Worm (Caenorhabditis elegans): ENCODE results near the gene srh-116.

Gene srh-116

DNA sequence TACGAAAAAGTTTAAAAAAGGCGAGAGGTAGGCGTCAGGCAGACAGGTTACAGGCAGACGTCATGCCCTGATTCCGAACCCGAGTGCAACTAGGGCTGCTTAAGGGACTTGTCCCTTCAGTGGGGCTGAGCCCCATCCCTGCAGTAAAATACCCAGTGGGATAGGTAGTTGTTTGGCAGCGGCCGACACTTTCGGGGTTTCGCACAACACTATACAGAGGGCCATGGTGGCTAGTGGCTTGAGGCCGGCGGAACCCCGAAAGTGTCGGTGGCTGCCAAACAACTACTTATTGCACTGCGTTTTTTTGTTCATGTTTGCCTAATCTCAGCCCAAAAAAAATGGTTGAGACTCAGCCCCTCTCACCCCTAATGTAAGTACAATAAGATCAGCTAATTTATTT, 39.3 kb downstream of the srh-116 start:
- TF ChIP-seq klf-2 (GFP tag; conservative IDR thresholded peaks at IDR 0.05) = no peak
- TF ChIP-seq ztf-29 (GFP tag; IDR thresholded peaks at IDR 0.05) = no peak
- TF ChIP-seq flt-1 (GFP tag; IDR thresholded peaks at IDR 0.05) = no peak
- no peak for TF ChIP-seq ref-1 (GFP tag; conservative IDR thresholded peaks at IDR 0.05)

DNA sequence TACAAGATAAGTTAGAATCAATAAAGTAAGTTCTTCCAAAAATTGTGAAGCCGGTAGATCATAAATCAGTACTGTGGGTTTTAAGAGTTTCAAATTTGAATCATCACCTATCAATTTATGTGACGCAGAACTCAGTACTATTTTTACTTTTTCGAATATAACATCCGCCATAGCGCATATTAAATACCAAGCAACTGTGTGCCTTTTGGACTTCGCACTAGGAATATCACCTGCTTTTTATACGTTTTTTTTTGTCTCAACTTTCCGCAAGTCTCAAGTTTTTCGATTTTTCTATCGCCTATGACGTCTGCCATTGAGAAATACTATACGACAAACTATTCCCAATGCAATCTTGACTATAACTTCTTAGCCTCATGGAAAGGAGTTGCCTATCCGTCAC, 42.2 kb downstream of the srh-116 start, which contains the start of gene srh-113:
Gene srh-113, plus strand, starts transcription at position 301 of the 400 bp plus-strand sequence.
- TF ChIP-seq ztf-23 (GFP tag; IDR thresholded peaks at IDR 0.05) (no peak), ztf-29 (GFP tag; IDR thresholded peaks at IDR 0.05) (no peak), klf-2 (GFP tag; conservative IDR thresholded peaks at IDR 0.05) (no peak), tab-1 (GFP tag; IDR thresholded peaks at IDR 0.05) (no peak)

DNA sequence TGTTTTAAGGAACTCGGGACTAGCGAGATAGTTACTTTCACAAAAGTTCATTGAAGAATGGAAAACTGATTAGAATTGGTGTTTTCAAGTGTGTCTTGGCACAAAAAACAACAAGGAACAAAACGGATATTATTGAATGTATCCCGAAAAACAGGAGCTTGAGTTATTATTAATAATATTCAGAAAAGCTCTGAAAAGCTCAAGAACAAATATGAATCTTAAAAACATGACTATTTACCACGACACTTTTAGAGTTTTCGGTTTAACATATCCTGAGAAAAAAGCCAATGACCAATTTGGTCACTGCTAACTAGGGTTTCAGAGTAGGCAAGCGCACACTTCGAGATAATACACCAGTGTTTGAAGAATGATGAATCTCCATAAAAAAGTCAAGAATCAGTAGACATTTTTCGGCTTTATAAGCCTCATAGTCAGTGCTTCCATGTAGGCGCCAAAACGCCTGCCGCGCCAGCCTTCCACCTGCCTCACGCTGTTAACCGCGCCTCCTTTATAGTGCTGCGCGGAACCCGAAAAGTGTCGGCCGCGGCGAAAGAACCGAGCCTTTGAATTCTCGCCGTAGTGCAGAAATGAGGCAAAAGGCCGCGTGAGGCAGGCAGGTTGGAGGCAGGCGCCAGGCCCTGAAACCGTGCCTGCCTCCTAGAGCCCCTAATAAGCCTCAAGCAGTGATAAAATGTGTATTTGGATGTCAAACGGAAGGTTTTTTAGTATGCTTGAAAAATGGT, 42.8 kb downstream of the srh-116 start, which contains the start of gene srh-236:
Gene srh-236, minus strand, starts transcription at position 51 of the 743 bp plus-strand sequence.
- no peak for TF ChIP-seq med-1 (GFP tag; optimal IDR thresholded peaks at IDR 0.05; ENCODE audit: insufficient read depth)
- no peak for TF ChIP-seq ztf-29 (GFP tag; IDR thresholded peaks at IDR 0.05)
- no peak for TF ChIP-seq klf-2 (GFP tag; conservative IDR thresholded peaks at IDR 0.05)

DNA sequence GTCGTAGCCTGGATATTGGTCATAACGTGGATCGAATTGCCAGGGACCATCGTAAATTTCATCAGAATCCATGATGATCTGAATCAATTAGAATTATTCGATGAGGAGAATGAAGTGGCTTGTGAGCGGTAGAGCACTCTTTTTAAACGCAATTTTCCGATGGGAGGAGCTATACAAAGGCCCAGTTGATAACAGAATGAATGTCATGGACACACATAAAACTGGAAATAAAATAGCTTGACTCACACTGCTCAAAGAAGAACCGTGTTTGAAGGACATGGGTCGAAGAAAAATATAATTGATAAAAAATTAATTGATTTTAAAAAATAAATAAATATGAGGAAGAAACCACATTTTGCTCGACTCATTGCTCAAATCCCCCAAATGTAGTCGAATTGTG, 46.9 kb downstream of the srh-116 start, which contains the start of gene Y68A4A.13:
Gene Y68A4A.13, minus strand, starts transcription at position 101 of the 400 bp plus-strand sequence.
- TF ChIP-seq ztf-23 (GFP tag; IDR thresholded peaks at IDR 0.05) = no peak

DNA sequence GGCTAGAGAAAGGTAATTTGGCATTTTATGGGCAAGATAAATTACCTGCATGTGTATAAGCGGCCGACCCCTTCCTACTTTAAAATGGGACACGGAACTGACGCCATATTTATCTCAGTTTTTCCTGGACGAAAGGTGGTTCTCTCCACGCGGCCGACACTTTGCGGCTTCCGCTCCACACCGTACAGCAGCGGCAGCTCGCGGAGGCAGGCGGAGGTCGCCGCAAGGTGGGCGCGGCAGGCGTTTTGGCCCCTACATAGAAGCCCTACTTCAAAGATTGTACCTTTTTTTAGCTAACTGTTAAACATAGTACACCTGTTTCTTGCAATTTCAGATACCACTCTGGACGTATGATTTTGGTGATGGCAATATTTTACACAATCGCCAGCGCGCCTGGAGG, 48.5 kb downstream of the srh-116 start:
- TF ChIP-seq cog-1 (tag; optimal IDR thresholded peaks at IDR 0.05) (no peak), ztf-23 (GFP tag; IDR thresholded peaks at IDR 0.05) (no peak), med-1 (GFP tag; optimal IDR thresholded peaks at IDR 0.05; ENCODE audit: insufficient read depth) (no peak), klf-2 (GFP tag; conservative IDR thresholded peaks at IDR 0.05) (no peak), flt-1 (GFP tag; IDR thresholded peaks at IDR 0.05) (no peak), tab-1 (GFP tag; IDR thresholded peaks at IDR 0.05) (no peak), T22C8.4 (GFP tag; IDR thresholded peaks at IDR 0.05) (no peak), ztf-29 (GFP tag; IDR thresholded peaks at IDR 0.05) (no peak), ref-1 (GFP tag; conservative IDR thresholded peaks at IDR 0.05) (no peak)

Measured in whole organism, midembryonic.